Fruit fly (Drosophila melanogaster) whole organism, wandering third instar larva: ENCODE results near the gene Rtc1.

Experiments used
- CG32264 ChIP-seq: fragments of 200-800 bp; sonication (Bioruptor generic); optimal IDR thresholded peaks from 2 replicates; lab custom pipeline; 2016; ENCODE audit warnings: missing biosample characterization, missing genetic modification characterization
- Dfd ChIP-seq: fragments of >200 bp; optimal IDR thresholded peaks from 2 replicates; lab custom pipeline; 2017; ENCODE audit warnings: missing biosample characterization, missing genetic modification characterization
- Hr78 ChIP-seq: fragments of >200 bp; optimal IDR thresholded peaks from 2 replicates; lab custom pipeline; 2017; ENCODE audit warnings: missing biosample characterization, missing genetic modification characterization
- Jra ChIP-seq: sonication (Bioruptor generic); optimal IDR thresholded peaks from 2 replicates; lab custom pipeline; 2016; ENCODE audit warnings: missing biosample characterization, missing genetic modification characterization
- Mio ChIP-seq: sonication (Bioruptor generic); optimal IDR thresholded peaks from 2 replicates; lab custom pipeline; 2016; ENCODE audit warnings: missing biosample characterization, missing genetic modification characterization
- Myc ChIP-seq: fragments of >200 bp; optimal IDR thresholded peaks from 2 replicates; lab custom pipeline; 2017
- N ChIP-seq: fragments of >200 bp; optimal IDR thresholded peaks from 2 replicates; lab custom pipeline; 2018; ENCODE audit warnings: missing biosample characterization, missing external identifiers, missing genetic modification characterization
- br ChIP-seq: fragments of 200-800 bp; sonication (Bioruptor generic); optimal IDR thresholded peaks from 2 replicates; lab custom pipeline; 2016; ENCODE audit warnings: missing biosample characterization, missing genetic modification characterization
- fru ChIP-seq: fragments of 200-800 bp; sonication (Bioruptor generic); optimal IDR thresholded peaks from 3 replicates; lab custom pipeline; 2016; ENCODE audit warnings: missing biosample characterization, mild to moderate bottlenecking, missing genetic modification characterization
- h ChIP-seq: fragments of 200-800 bp; sonication (Bioruptor generic); optimal IDR thresholded peaks from 3 replicates; lab custom pipeline; 2016; ENCODE audit warnings: missing biosample characterization, mild to moderate bottlenecking, missing genetic modification characterization
- pan ChIP-seq: fragments of >200 bp; optimal IDR thresholded peaks from 2 replicates; lab custom pipeline; 2017
- psq ChIP-seq: fragments of 200-800 bp; sonication (Bioruptor generic); optimal IDR thresholded peaks from 3 replicates; lab custom pipeline; 2017; ENCODE audit warnings: missing biosample characterization, mild to moderate bottlenecking, missing genetic modification characterization, moderate library complexity
- sage ChIP-seq: fragments of 200-800 bp; sonication (Bioruptor generic); optimal IDR thresholded peaks from 2 replicates; lab custom pipeline; 2016; ENCODE audit warnings: missing biosample characterization, mild to moderate bottlenecking, missing genetic modification characterization
- usp ChIP-seq: fragments of >200 bp; optimal IDR thresholded peaks from 2 replicates; lab custom pipeline; 2017; ENCODE audit warnings: missing biosample characterization, missing genetic modification characterization

- no peak for TF ChIP-seq pan (lab: Kevin White, UChicago)
- no peak for TF ChIP-seq Myc (lab: Kevin White, UChicago)
- TF ChIP-seq CG32264 (GFP tag; lab: Kevin White, UChicago) = no peak
- TF ChIP-seq br = peak; percentile 18
- no peak for TF ChIP-seq Hr78 (GFP tag; lab: Kevin White, UChicago)
- no peak for TF ChIP-seq fru (GFP tag; lab: Kevin White, UChicago)
- no peak for TF ChIP-seq h
- TF ChIP-seq Mio (GFP tag; lab: Kevin White, UChicago) = no peak
- no peak for TF ChIP-seq usp (GFP tag; lab: Kevin White, UChicago)
- peak; percentile 24 for TF ChIP-seq psq (GFP tag; lab: Kevin White, UChicago)
- no peak for TF ChIP-seq N (GFP tag; lab: Kevin White, UChicago)
- no peak for TF ChIP-seq sage (GFP tag; lab: Kevin White, UChicago)
- TF ChIP-seq Dfd (GFP tag; lab: Kevin White, UChicago) = no peak
- TF ChIP-seq Jra (GFP tag; lab: Kevin White, UChicago) = no peak
Observed at dm6 chrX:13747052-13747451, 9.9 kb upstream of the Rtc1 start.
